Worm (Caenorhabditis elegans): ENCODE results near the gene F48D6.4.

F48D6.4 gene

ce11 chrX:4215500-4216107, 31.4 kb downstream of the F48D6.4 start (continued):
- TF ChIP-seq hlh-4 (tag; optimal IDR thresholded peaks at IDR 0.05) (no peak), swsn-7 (tag; optimal IDR thresholded peaks at IDR 0.05) (no peak), nhr-90 (tag; optimal IDR thresholded peaks at IDR 0.05; ENCODE audit: poor library complexity) (peak; percentile 32), blmp-1 (tag; optimal IDR thresholded peaks at IDR 0.05) (peak; percentile 19), elt-3 (tag; optimal IDR thresholded peaks at IDR 0.05) (peak in 1 of 6 experiments; percentile 53), snpc-4 (tag; optimal IDR thresholded peaks at IDR 0.05) (no peak), lin-14 (GFP tag; optimal IDR thresholded peaks at IDR 0.05) (peak; percentile 33)

ce11 chrX:4214643-4215042, 32.4 kb downstream of the F48D6.4 start:
- no peak for TF ChIP-seq grh-1 (GFP tag; IDR thresholded peaks at IDR 0.05)
- peak; percentile 80 for TF ChIP-seq zip-4 (GFP tag; optimal IDR thresholded peaks at IDR 0.05)
- TF ChIP-seq nhr-20 (tag; optimal IDR thresholded peaks at IDR 0.05), result peak; percentile 5
- TF ChIP-seq ceh-88 (GFP tag; IDR thresholded peaks at IDR 0.05), result no peak
- TF ChIP-seq nhr-47 (tag; optimal IDR thresholded peaks at IDR 0.05), result peak; percentile 23
- no peak for TF ChIP-seq nhr-77 (tag; optimal IDR thresholded peaks at IDR 0.05)
- no peak for TF ChIP-seq tlp-1 (tag; optimal IDR thresholded peaks at IDR 0.05)
- TF ChIP-seq mef-2 (tag; optimal IDR thresholded peaks at IDR 0.05), result no peak
- no peak for TF ChIP-seq egl-13 (tag; optimal IDR thresholded peaks at IDR 0.05)
- no peak for TF ChIP-seq zag-1 (tag; optimal IDR thresholded peaks at IDR 0.05)
- TF ChIP-seq ceh-82 (tag; optimal IDR thresholded peaks at IDR 0.05), result no peak
- TF ChIP-seq ceh-90 (tag; optimal IDR thresholded peaks at IDR 0.05), result no peak
- TF ChIP-seq Y116A8C.19 (tag; optimal IDR thresholded peaks at IDR 0.05; ENCODE audit: borderline replicate concordance), result no peak
- TF ChIP-seq pax-3 (tag; optimal IDR thresholded peaks at IDR 0.05), result no peak
- no peak for TF ChIP-seq hlh-4 (tag; optimal IDR thresholded peaks at IDR 0.05)
- TF ChIP-seq nhr-28 (tag; optimal IDR thresholded peaks at IDR 0.05), result no peak
- no peak for TF ChIP-seq blmp-1 (tag; optimal IDR thresholded peaks at IDR 0.05)
- no peak for TF ChIP-seq lin-13 (GFP tag; optimal IDR thresholded peaks at IDR 0.05)
- TF ChIP-seq nhr-12 (tag; optimal IDR thresholded peaks at IDR 0.05), result no peak
- TF ChIP-seq nhr-71 (tag; optimal IDR thresholded peaks at IDR 0.05), result peak; percentile 12
- TF ChIP-seq efl-1 (optimal IDR thresholded peaks at IDR 0.05), result peak in 1 of 2 experiments; percentile 24
- TF ChIP-seq efl-1 (GFP tag; optimal IDR thresholded peaks at IDR 0.05 in 1 of 2), result peak in 1 of 2 experiments; percentile 84
- no peak for TF ChIP-seq isw-1 (GFP tag; IDR thresholded peaks at IDR 0.05)
- TF ChIP-seq hlh-17 (GFP tag; optimal IDR thresholded peaks at IDR 0.05; ENCODE audit: borderline replicate concordance), result no peak
- no peak for TF ChIP-seq elt-3 (tag; optimal IDR thresholded peaks at IDR 0.05)
- peak; percentile 9 for TF ChIP-seq snpc-4 (tag; optimal IDR thresholded peaks at IDR 0.05)
- no peak for TF ChIP-seq ztf-4 (tag; optimal IDR thresholded peaks at IDR 0.05)
- no peak for TF ChIP-seq ceh-63 (GFP tag; optimal IDR thresholded peaks at IDR 0.05)
- no peak for TF ChIP-seq fkh-10 (GFP tag; optimal IDR thresholded peaks at IDR 0.05)
- peak; percentile 44 for TF ChIP-seq skn-1 (tag; optimal IDR thresholded peaks at IDR 0.05)
- no peak for TF ChIP-seq unc-98 (GFP tag; IDR thresholded peaks at IDR 0.05)
- no peak for TF ChIP-seq ets-5 (GFP tag; IDR thresholded peaks at IDR 0.05)
- TF ChIP-seq sup-37 (GFP tag; optimal IDR thresholded peaks at IDR 0.05), result no peak
- TF ChIP-seq lin-39 (tag; optimal IDR thresholded peaks at IDR 0.05), result no peak
- TF ChIP-seq alr-1 (tag; optimal IDR thresholded peaks at IDR 0.05; ENCODE audit: borderline replicate concordance), result no peak
- TF ChIP-seq elt-2 (tag; optimal IDR thresholded peaks at IDR 0.05), result no peak
- no peak for TF ChIP-seq nhr-84 (tag; optimal IDR thresholded peaks at IDR 0.05)
- no peak for TF ChIP-seq sptf-1 (tag; optimal IDR thresholded peaks at IDR 0.05)
- TF ChIP-seq ceh-8 (GFP tag; optimal IDR thresholded peaks at IDR 0.05), result no peak
- no peak for TF ChIP-seq C16A3.4 (tag; optimal IDR thresholded peaks at IDR 0.05)
- peak; percentile 65 for TF ChIP-seq rnt-1 (tag; optimal IDR thresholded peaks at IDR 0.05)
- TF ChIP-seq ces-1 (GFP tag; optimal IDR thresholded peaks at IDR 0.05), result no peak
- no peak for TF ChIP-seq hpl-2 (GFP tag; optimal IDR thresholded peaks at IDR 0.05)
- peak; percentile 28 for TF ChIP-seq mep-1 (tag; optimal IDR thresholded peaks at IDR 0.05)
- TF ChIP-seq unc-62 (GFP tag; optimal IDR thresholded peaks at IDR 0.05), result no peak
- no peak for TF ChIP-seq C34B4.2 (tag; optimal IDR thresholded peaks at IDR 0.05)
- TF ChIP-seq fkh-8 (tag; optimal IDR thresholded peaks at IDR 0.05), result no peak
- no peak for TF ChIP-seq nhr-11 (tag; optimal IDR thresholded peaks at IDR 0.05)
